Fruit fly (Drosophila melanogaster): Measurements from ENCODE around the gene Sap47.
A peak's percentile ranks its signal among the peaks of the same experiment; 100 is the strongest.

The Sap47 gene

dm6 chr3R:15920751-15921156 is 14.1 kb upstream of the Sap47 start, which contains the start of gene Fbxl7:
Fbxl7 (plus strand) TSS chr3R:15920898.
- no peak for TF ChIP-seq CG8478 (optimal IDR thresholded peaks at IDR 0.05)
- no peak for TF ChIP-seq EcR (GFP tag; optimal IDR thresholded peaks at IDR 0.05)
- no peak for TF ChIP-seq psq (optimal IDR thresholded peaks at IDR 0.05)
- no peak for TF ChIP-seq Dll (optimal IDR thresholded peaks at IDR 0.05)
- no peak for TF ChIP-seq usp (GFP tag; optimal IDR thresholded peaks at IDR 0.05)
- TF ChIP-seq pan (optimal IDR thresholded peaks at IDR 0.05): no peak

- TF ChIP-seq psq (optimal IDR thresholded peaks at IDR 0.05) (no peak), CG8478 (optimal IDR thresholded peaks at IDR 0.05) (no peak), usp (GFP tag; optimal IDR thresholded peaks at IDR 0.05) (no peak), pan (optimal IDR thresholded peaks at IDR 0.05) (no peak), Dll (optimal IDR thresholded peaks at IDR 0.05) (no peak), EcR (GFP tag; optimal IDR thresholded peaks at IDR 0.05) (no peak)
These were observed 13.2 kb upstream of the Sap47 start for dm6 chr3R:15921747-15922146.

dm6 chr3R:15922622-15923574 is 12.0 kb upstream of the Sap47 start:
- no peak for TF ChIP-seq EcR (GFP tag; optimal IDR thresholded peaks at IDR 0.05)
- no peak for TF ChIP-seq Dll (optimal IDR thresholded peaks at IDR 0.05)
- TF ChIP-seq psq (optimal IDR thresholded peaks at IDR 0.05): no peak
- TF ChIP-seq pan (optimal IDR thresholded peaks at IDR 0.05): no peak
- no peak for TF ChIP-seq usp (GFP tag; optimal IDR thresholded peaks at IDR 0.05)
- no peak for TF ChIP-seq CG8478 (optimal IDR thresholded peaks at IDR 0.05)

- TF ChIP-seq usp (GFP tag; optimal IDR thresholded peaks at IDR 0.05): no peak
- TF ChIP-seq psq (optimal IDR thresholded peaks at IDR 0.05): no peak
- no peak for TF ChIP-seq pan (optimal IDR thresholded peaks at IDR 0.05)
These were observed 9.6 kb upstream of the Sap47 start, which contains the start of gene CG34276 for dm6 chr3R:15925329-15925728. CG34276 (plus strand) TSS chr3R:15925629.

- TF ChIP-seq Dll (optimal IDR thresholded peaks at IDR 0.05) (no peak), psq (optimal IDR thresholded peaks at IDR 0.05) (no peak), usp (GFP tag; optimal IDR thresholded peaks at IDR 0.05) (no peak), pan (optimal IDR thresholded peaks at IDR 0.05) (no peak), EcR (GFP tag; optimal IDR thresholded peaks at IDR 0.05) (no peak), CG8478 (optimal IDR thresholded peaks at IDR 0.05) (no peak)
These were observed 9.0 kb upstream of the Sap47 start for dm6 chr3R:15925939-15926338.

- TF ChIP-seq Dll (optimal IDR thresholded peaks at IDR 0.05) (no peak), psq (optimal IDR thresholded peaks at IDR 0.05) (no peak), pan (optimal IDR thresholded peaks at IDR 0.05) (no peak), CG8478 (optimal IDR thresholded peaks at IDR 0.05) (no peak), EcR (GFP tag; optimal IDR thresholded peaks at IDR 0.05) (no peak)
These were observed 7.7 kb upstream of the Sap47 start for dm6 chr3R:15927172-15927571.

- TF ChIP-seq usp (GFP tag; optimal IDR thresholded peaks at IDR 0.05): no peak
- TF ChIP-seq EcR (GFP tag; optimal IDR thresholded peaks at IDR 0.05): no peak
- TF ChIP-seq pan (optimal IDR thresholded peaks at IDR 0.05): no peak
- TF ChIP-seq CG8478 (optimal IDR thresholded peaks at IDR 0.05): no peak
- no peak for TF ChIP-seq psq (optimal IDR thresholded peaks at IDR 0.05)
- no peak for TF ChIP-seq Dll (optimal IDR thresholded peaks at IDR 0.05)
These were observed 6.8 kb upstream of the Sap47 start for dm6 chr3R:15928127-15928526.

- TF ChIP-seq usp (GFP tag; optimal IDR thresholded peaks at IDR 0.05): no peak
- no peak for TF ChIP-seq pan (optimal IDR thresholded peaks at IDR 0.05)
- no peak for TF ChIP-seq CG8478 (optimal IDR thresholded peaks at IDR 0.05)
- TF ChIP-seq EcR (GFP tag; optimal IDR thresholded peaks at IDR 0.05): no peak
- no peak for TF ChIP-seq Dll (optimal IDR thresholded peaks at IDR 0.05)
- no peak for TF ChIP-seq psq (optimal IDR thresholded peaks at IDR 0.05)
These were observed 4.8 kb upstream of the Sap47 start for dm6 chr3R:15930050-15930449.

dm6 chr3R:15933609-15934232 is 1.2 kb upstream of the Sap47 start, which contains the start of the genes CG5478 and blp:
CG5478 (minus strand) TSS chr3R:15933734.
blp (plus strand) TSS chr3R:15933847.
- TF ChIP-seq psq (optimal IDR thresholded peaks at IDR 0.05): no peak
- no peak for TF ChIP-seq usp (GFP tag; optimal IDR thresholded peaks at IDR 0.05)
- no peak for TF ChIP-seq pan (optimal IDR thresholded peaks at IDR 0.05)
- TF ChIP-seq EcR (GFP tag; optimal IDR thresholded peaks at IDR 0.05): no peak
- no peak for TF ChIP-seq CG8478 (optimal IDR thresholded peaks at IDR 0.05)
- no peak for TF ChIP-seq Dll (optimal IDR thresholded peaks at IDR 0.05)

- no peak for TF ChIP-seq usp (GFP tag; optimal IDR thresholded peaks at IDR 0.05)
- no peak for TF ChIP-seq Dll (optimal IDR thresholded peaks at IDR 0.05)
- no peak for TF ChIP-seq pan (optimal IDR thresholded peaks at IDR 0.05)
- TF ChIP-seq CG8478 (optimal IDR thresholded peaks at IDR 0.05): no peak
These were observed 638 bp downstream of the Sap47 start for dm6 chr3R:15935538-15935937.

- TF ChIP-seq usp (GFP tag; optimal IDR thresholded peaks at IDR 0.05): no peak
- TF ChIP-seq pan (optimal IDR thresholded peaks at IDR 0.05): no peak
- TF ChIP-seq EcR (GFP tag; optimal IDR thresholded peaks at IDR 0.05): no peak
- no peak for TF ChIP-seq psq (optimal IDR thresholded peaks at IDR 0.05)
- TF ChIP-seq Dll (optimal IDR thresholded peaks at IDR 0.05): peak; percentile 2
These were observed 2.8 kb downstream of the Sap47 start for dm6 chr3R:15937708-15938107.

dm6 chr3R:15947605-15948004 is 12.7 kb downstream of the Sap47 start:
- TF ChIP-seq CG8478 (optimal IDR thresholded peaks at IDR 0.05) (no peak), usp (GFP tag; optimal IDR thresholded peaks at IDR 0.05) (no peak), Dll (optimal IDR thresholded peaks at IDR 0.05) (no peak), EcR (GFP tag; optimal IDR thresholded peaks at IDR 0.05) (no peak), psq (optimal IDR thresholded peaks at IDR 0.05) (no peak), pan (optimal IDR thresholded peaks at IDR 0.05) (no peak)
